Worm (Caenorhabditis elegans) whole organism, L4/young adult: ENCODE data around the gene hda-11.

Experiments used
- W03F9.2 ChIP-seq: fragments of 150-350 bp; optimal IDR thresholded peaks from 2 replicates; lab custom pipeline; 2014; ENCODE audit warnings: missing biosample characterization, missing genetic modification characterization
- dao-5 ChIP-seq: sonication (generic microtip); optimal IDR thresholded peaks from 2 replicates; lab custom pipeline; 2016; ENCODE audit warnings: missing genotype, missing genetic modification characterization, moderate library complexity, missing compliant biosample characterization
- him-1 ChIP-seq: sonication (generic microtip); optimal IDR thresholded peaks from 2 replicates; lab custom pipeline; 2016; ENCODE audit warnings: missing genotype, missing genetic modification reagents, missing genetic modification characterization, missing compliant biosample characterization

The hda-11 gene

ce11 chrV:10525902-10526301 is at the start of gene hda-11, which contains the start of gene C35A5.8:
hda-11 (plus strand) TSS chrV:10526184.
C35A5.8 (minus strand) TSS chrV:10525908.
- TF ChIP-seq dao-5 (tag; lab: Kevin White, UChicago), result no peak
- TF ChIP-seq him-1 (tag; lab: Kevin White, UChicago), result peak; percentile 47

DNA sequence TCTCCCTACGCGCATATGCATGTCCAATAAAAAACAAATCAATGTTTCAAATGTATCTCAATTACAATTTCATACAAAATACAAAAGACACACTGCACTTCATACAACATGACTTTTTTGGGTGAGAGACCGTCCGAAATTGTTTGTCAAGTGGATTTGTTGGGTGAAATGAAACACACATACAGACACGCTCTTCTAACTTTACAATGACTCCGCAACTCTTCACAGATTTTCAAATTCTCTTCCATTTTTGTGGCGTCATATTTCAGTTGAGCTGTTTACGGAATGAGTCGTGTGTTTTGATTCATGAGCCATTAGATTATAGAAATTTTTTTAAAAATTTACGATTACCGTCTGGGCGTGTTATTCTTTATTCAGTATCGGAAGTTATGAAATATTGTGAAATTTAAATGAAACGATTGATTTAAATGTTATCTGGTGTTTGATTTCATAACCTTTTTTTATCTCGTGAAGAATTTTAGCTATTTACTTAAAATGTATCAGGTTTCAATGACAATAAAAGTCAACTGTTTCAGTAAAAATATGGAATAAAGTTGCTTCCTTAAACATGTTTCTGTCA is 49.0 kb upstream of the hda-11 start:
- TF ChIP-seq him-1 (tag; lab: Kevin White, UChicago) (peak; percentile 23), dao-5 (tag; lab: Kevin White, UChicago) (no peak)

ce11 chrV:10478097-10478828 is 47.7 kb upstream of the hda-11 start, which contains the start of the genes crp-1 and Y32F6B.9:
crp-1 (plus strand) TSS chrV:10478564.
Y32F6B.9 (plus strand) TSS chrV:10478699.
- no peak for TF ChIP-seq him-1 (tag; lab: Kevin White, UChicago)
- no peak for TF ChIP-seq W03F9.2 (tag; lab: Kevin White, UChicago)
- no peak for TF ChIP-seq dao-5 (tag; lab: Kevin White, UChicago)

DNA sequence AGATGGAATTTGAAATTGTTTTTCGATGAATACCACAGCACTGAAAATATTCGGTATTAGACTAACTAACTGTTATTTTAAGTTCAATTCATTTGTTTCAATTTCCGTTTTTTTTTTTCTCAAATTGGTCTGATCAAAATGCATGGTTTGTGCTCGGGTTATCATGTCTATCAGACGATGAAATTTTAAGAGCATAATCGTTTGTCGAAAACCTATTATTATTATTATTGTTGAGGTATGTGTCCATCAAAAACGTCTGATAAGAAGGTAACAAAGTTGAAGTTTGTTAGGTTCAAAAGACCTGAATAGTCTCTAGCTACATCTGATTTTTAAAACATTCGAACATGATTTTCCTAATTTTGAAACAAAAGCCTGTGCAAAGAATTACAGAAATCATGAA is 42.0 kb upstream of the hda-11 start:
- no peak for TF ChIP-seq W03F9.2 (tag; lab: Kevin White, UChicago)
- TF ChIP-seq dao-5 (tag; lab: Kevin White, UChicago), result no peak
- no peak for TF ChIP-seq him-1 (tag; lab: Kevin White, UChicago)

DNA sequence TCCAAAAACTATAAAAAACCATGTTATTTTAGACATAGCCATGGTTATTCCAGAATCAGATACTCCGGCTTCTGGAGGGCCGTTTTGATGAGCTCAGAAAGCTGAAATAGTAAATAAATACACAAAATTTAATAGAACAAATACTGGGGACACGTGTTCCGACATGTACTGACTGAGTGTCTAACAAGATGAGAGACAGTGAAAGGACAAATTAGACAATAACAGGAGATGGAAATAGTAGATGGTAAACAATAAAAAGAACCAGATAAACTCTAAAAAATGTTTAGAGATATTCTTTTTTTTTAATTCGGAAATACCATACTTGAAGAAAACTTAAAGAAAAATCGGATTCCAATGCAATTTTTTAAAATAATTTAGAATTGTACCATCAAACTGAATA is 41.3 kb upstream of the hda-11 start, which contains the start of gene Y32F6B.1:
TSS of gene Y32F6B.1 (minus strand) at position 101 of the 400 bp plus-strand sequence.
- TF ChIP-seq dao-5 (tag; lab: Kevin White, UChicago), result no peak
- TF ChIP-seq him-1 (tag; lab: Kevin White, UChicago), result no peak
- TF ChIP-seq W03F9.2 (tag; lab: Kevin White, UChicago), result no peak

- no peak for TF ChIP-seq dao-5 (tag; lab: Kevin White, UChicago)
- TF ChIP-seq him-1 (tag; lab: Kevin White, UChicago), result no peak
- no peak for TF ChIP-seq W03F9.2 (tag; lab: Kevin White, UChicago)
Measured at ce11 chrV:10485389-10485788, 40.6 kb upstream of the hda-11 start.

DNA sequence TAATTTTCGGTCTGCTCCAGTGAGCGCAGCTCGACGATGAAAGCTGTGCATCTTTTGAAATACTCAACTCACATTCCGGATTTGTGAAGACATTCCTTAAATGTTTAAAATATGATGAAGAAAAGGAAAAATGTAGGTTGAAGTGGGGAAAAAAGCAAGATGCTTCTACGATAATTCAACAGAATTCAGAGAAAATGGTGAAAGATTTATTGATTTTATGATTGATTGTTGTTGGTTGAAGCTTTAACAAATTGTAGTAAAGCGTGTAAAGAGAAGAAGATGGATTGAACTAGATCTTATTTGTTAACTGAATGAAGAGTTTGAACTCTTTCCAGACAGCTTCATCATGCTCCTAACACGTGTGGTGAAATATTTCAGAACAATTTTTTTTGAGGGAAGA is 36.0 kb upstream of the hda-11 start, which contains the start of gene ncx-5:
TSS of gene ncx-5 (minus strand) at position 101 of the 400 bp plus-strand sequence.
- no peak for TF ChIP-seq dao-5 (tag; lab: Kevin White, UChicago)
- no peak for TF ChIP-seq W03F9.2 (tag; lab: Kevin White, UChicago)

DNA sequence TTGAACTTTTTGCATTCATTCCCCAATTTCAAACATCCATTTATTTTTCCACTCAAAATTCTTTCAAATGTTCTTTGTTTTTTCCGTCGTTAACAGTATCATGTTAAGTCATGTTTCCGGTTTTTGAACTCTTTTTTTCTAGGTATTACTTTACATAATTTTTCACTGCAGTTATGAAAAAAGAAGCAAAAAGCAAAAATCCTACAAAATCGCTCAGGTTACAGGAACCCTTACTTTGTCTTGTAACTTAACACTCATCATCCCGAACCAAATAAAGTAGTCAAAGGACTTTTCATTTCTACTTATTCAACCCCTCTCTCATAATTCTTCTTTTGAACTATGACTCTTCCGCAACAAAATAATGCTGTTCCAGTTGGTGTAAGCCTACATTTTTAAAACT is 34.5 kb upstream of the hda-11 start, which contains the start of gene aqp-5:
TSS of gene aqp-5 (plus strand) at position 301 of the 400 bp plus-strand sequence.
- TF ChIP-seq dao-5 (tag; lab: Kevin White, UChicago), result no peak
- no peak for TF ChIP-seq W03F9.2 (tag; lab: Kevin White, UChicago)
- TF ChIP-seq him-1 (tag; lab: Kevin White, UChicago), result no peak

- no peak for TF ChIP-seq dao-5 (tag; lab: Kevin White, UChicago)
- TF ChIP-seq him-1 (tag; lab: Kevin White, UChicago), result no peak
- no peak for TF ChIP-seq W03F9.2 (tag; lab: Kevin White, UChicago)
Measured at ce11 chrV:10493150-10493549, 32.8 kb upstream of the hda-11 start, which contains the start of gene ugt-33. ugt-33 (plus strand) TSS chrV:10493409.

ce11 chrV:10496733-10497132 is 29.3 kb upstream of the hda-11 start, which contains the start of gene C35A5.4:
C35A5.4 (plus strand) TSS chrV:10497033.
- no peak for TF ChIP-seq W03F9.2 (tag; lab: Kevin White, UChicago)

ce11 chrV:10501295-10501694 is 24.7 kb upstream of the hda-11 start, which contains the start of gene C35A5.3:
C35A5.3 (minus strand) TSS chrV:10501395.
- no peak for TF ChIP-seq W03F9.2 (tag; lab: Kevin White, UChicago)
- no peak for TF ChIP-seq him-1 (tag; lab: Kevin White, UChicago)
- TF ChIP-seq dao-5 (tag; lab: Kevin White, UChicago), result no peak

DNA sequence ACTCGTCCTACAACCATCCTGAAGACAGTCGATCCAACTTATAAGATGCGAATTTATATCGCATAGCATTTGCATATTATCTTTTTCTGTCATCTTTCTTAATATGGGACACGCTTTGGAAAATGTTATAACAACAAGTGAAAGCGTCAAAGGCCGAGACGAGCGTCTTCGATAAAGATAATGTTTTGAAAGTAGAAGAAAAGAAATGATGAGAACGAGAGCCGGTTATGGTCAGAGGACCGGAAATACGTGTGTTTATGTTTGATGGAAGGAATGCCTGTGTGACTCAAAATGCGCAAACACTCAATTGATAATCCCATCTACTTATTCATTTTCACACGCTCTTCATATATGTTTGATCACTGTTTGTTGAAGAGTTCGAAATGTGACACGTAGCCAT is 23.0 kb upstream of the hda-11 start, which contains the start of gene C35A5.11:
TSS of gene C35A5.11 (minus strand) at position 101 of the 400 bp plus-strand sequence.
- TF ChIP-seq W03F9.2 (tag; lab: Kevin White, UChicago) (no peak), him-1 (tag; lab: Kevin White, UChicago) (no peak), dao-5 (tag; lab: Kevin White, UChicago) (no peak)

DNA sequence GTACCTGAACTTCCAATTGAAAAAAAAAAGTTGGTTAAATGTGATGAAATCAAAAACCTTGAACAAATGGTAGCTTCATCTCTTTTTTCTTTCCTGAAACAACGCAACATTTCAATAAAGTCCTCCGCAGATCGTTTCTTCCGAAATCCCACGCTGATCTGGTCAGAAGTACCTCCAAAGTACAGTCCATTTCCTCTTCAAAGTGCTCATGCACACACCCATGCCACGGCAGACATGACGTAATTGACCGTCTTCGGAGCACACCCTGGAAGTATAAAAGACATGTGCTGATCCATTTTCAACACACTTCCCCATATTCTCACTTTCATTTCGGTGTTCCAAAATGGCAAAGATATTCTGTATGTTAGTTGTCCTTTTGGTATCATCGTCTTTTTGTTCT is 22.1 kb upstream of the hda-11 start, which contains the start of gene C35A5.10:
TSS of gene C35A5.10 (plus strand) at position 301 of the 400 bp plus-strand sequence.
- no peak for TF ChIP-seq dao-5 (tag; lab: Kevin White, UChicago)
- TF ChIP-seq W03F9.2 (tag; lab: Kevin White, UChicago), result no peak
- TF ChIP-seq him-1 (tag; lab: Kevin White, UChicago), result no peak
